Worm (Caenorhabditis elegans) whole organism, young adult: Measurements from ENCODE around the gene T04A8.7.

Experiments used
- B0019.2 ChIP-seq: fragments of 200-800 bp; sonication (Bioruptor generic); conservative IDR thresholded peaks from 2 replicates; pipeline ENCODE4 v1.3.6; 2022; ENCODE audit warnings: missing genetic modification reagents, missing genetic modification characterization, missing compliant biosample characterization
- B0035.1 ChIP-seq: sonication (generic microtip); optimal IDR thresholded peaks from 2 replicates; lab custom pipeline; 2016; ENCODE audit warnings: missing genetic modification characterization, mild to moderate bottlenecking, missing compliant biosample characterization, missing genotype, missing genetic modification reagents
- F10E7.11 ChIP-seq: sonication (generic microtip); optimal IDR thresholded peaks from 2 replicates; lab custom pipeline; 2017; ENCODE audit warnings: mild to moderate bottlenecking, missing genetic modification characterization, moderate library complexity, missing compliant biosample characterization
- F23B12.7 ChIP-seq: sonication (generic microtip); optimal IDR thresholded peaks from 2 replicates; lab custom pipeline; 2017; ENCODE audit warnings: missing genetic modification characterization, mild to moderate bottlenecking, missing compliant biosample characterization, antibody characterized with exemption, moderate library complexity; ENCODE audit not compliant: insufficient read depth
- F33H1.4 ChIP-seq: fragments of 200-800 bp; sonication (Bioruptor generic); IDR thresholded peaks from 2 replicates; pipeline ENCODE4 v1.3.6; 2022; ENCODE audit warnings: missing genetic modification reagents, missing genetic modification characterization, missing compliant biosample characterization
- F37B4.10 ChIP-seq: fragments of 200-800 bp; sonication (Bioruptor generic); IDR thresholded peaks from 2 replicates; pipeline ENCODE4 v1.3.6; 2022; ENCODE audit warnings: missing genetic modification characterization, missing compliant biosample characterization
- F57A8.1 ChIP-seq: fragments of 200-800 bp; sonication (Bioruptor generic); optimal IDR thresholded peaks from 2 replicates; lab custom pipeline; 2018; ENCODE audit warnings: mild to moderate bottlenecking, missing genetic modification characterization, moderate library complexity, missing compliant biosample characterization
- K12H6.12 ChIP-seq: fragments of 200-800 bp; sonication (Bioruptor generic); optimal IDR thresholded peaks from 2 replicates; lab custom pipeline; 2018; ENCODE audit warnings: mild to moderate bottlenecking, missing genetic modification characterization, missing compliant biosample characterization
- T07F8.4 ChIP-seq: sonication (generic microtip); optimal IDR thresholded peaks from 2 replicates; lab custom pipeline; 2016; ENCODE audit warnings: mild to moderate bottlenecking, missing genetic modification characterization, moderate library complexity, missing compliant biosample characterization
- T26A5.8 ChIP-seq: sonication (generic microtip); optimal IDR thresholded peaks from 2 replicates; lab custom pipeline; 2016; ENCODE audit warnings: missing genetic modification characterization, missing compliant biosample characterization
- Y56A3A.18 ChIP-seq: fragments of 200-800 bp; sonication (Bioruptor generic); IDR thresholded peaks from 2 replicates; pipeline ENCODE4 v1.3.6; 2022; ENCODE audit warnings: missing genetic modification reagents, missing genetic modification characterization, missing compliant biosample characterization
- Y95B8A.8 ChIP-seq: fragments of 200-800 bp; sonication (Bioruptor generic); IDR thresholded peaks from 2 replicates; pipeline ENCODE4 v1.3.6; 2022; ENCODE audit warnings: missing genetic modification reagents, missing genetic modification characterization, missing compliant biosample characterization
- ama-1 ChIP-seq, 3 experiments: fragments of 150-350 bp in 1 of 3; sonication (generic microtip) in 2 of 3; optimal IDR thresholded peaks; 2 replicates each; lab custom pipeline; 2014 to 2018; ENCODE audit warnings: missing biosample characterization in 2 of 3, missing genetic modification characterization in 2 of 3, missing genetic modification reagents in 2 of 3
- athp-1 ChIP-seq: sonication (generic microtip); optimal IDR thresholded peaks from 2 replicates; lab custom pipeline; 2017; ENCODE audit warnings: mild to moderate bottlenecking, missing genetic modification characterization, missing compliant biosample characterization
- attf-3 ChIP-seq: fragments of 200-800 bp; sonication (Bioruptor generic); conservative IDR thresholded peaks from 2 replicates; pipeline ENCODE4 v1.3.6; 2022; ENCODE audit warnings: missing genetic modification reagents, missing genetic modification characterization, missing compliant biosample characterization
- attf-5 ChIP-seq: fragments of 200-800 bp; sonication (Bioruptor generic); optimal IDR thresholded peaks from 2 replicates; lab custom pipeline; 2018; ENCODE audit warnings: mild to moderate bottlenecking, missing genetic modification characterization, missing compliant biosample characterization
- ceh-100 ChIP-seq: fragments of 200-800 bp; sonication (Bioruptor generic); IDR thresholded peaks from 2 replicates; pipeline ENCODE4 v1.3.6; 2022; ENCODE audit warnings: missing genetic modification reagents, missing genetic modification characterization, missing compliant biosample characterization
- ceh-40 ChIP-seq: fragments of 200-800 bp; sonication (Bioruptor generic); IDR thresholded peaks from 2 replicates; pipeline ENCODE4 v1.3.6; 2022; ENCODE audit warnings: missing genetic modification characterization, missing compliant biosample characterization
- ceh-79 ChIP-seq: sonication (generic microtip); optimal IDR thresholded peaks from 2 replicates; lab custom pipeline; 2017; ENCODE audit warnings: mild to moderate bottlenecking, missing genetic modification characterization, missing compliant biosample characterization
- dpl-1 ChIP-seq: fragments of 150-350 bp; optimal IDR thresholded peaks from 2 replicates; lab custom pipeline; 2014; ENCODE audit warnings: missing biosample characterization, missing genetic modification reagents, missing genetic modification characterization
- egl-44 ChIP-seq: fragments of 200-800 bp; sonication (Bioruptor generic); IDR thresholded peaks from 2 replicates; pipeline ENCODE4 v1.3.6; 2022; ENCODE audit warnings: missing genetic modification reagents, missing genetic modification characterization, missing compliant biosample characterization
- ekl-4 ChIP-seq: fragments of 200-800 bp; sonication (Bioruptor generic); IDR thresholded peaks from 2 replicates; pipeline ENCODE4 v1.3.6; 2022; ENCODE audit warnings: missing genetic modification reagents, missing genetic modification characterization, missing compliant biosample characterization
- ets-4 ChIP-seq: fragments of 200-800 bp; sonication (Bioruptor generic); optimal IDR thresholded peaks from 2 replicates; lab custom pipeline; 2018; ENCODE audit warnings: mild to moderate bottlenecking, missing genetic modification characterization, missing compliant biosample characterization
- fkh-3 ChIP-seq: sonication (generic microtip); optimal IDR thresholded peaks from 2 replicates; lab custom pipeline; 2016; ENCODE audit warnings: mild to moderate bottlenecking, missing genetic modification characterization, missing compliant biosample characterization
- gei-17 ChIP-seq: fragments of 200-800 bp; sonication (Bioruptor generic); optimal IDR thresholded peaks from 2 replicates; lab custom pipeline; 2018; ENCODE audit warnings: mild to moderate bottlenecking, missing genetic modification characterization, missing compliant biosample characterization
- him-1 ChIP-seq: sonication (generic microtip); optimal IDR thresholded peaks from 2 replicates; lab custom pipeline; 2016; ENCODE audit warnings: missing genotype, missing genetic modification reagents, missing genetic modification characterization, missing compliant biosample characterization
- hmg-20 ChIP-seq: fragments of 200-800 bp; sonication (Bioruptor generic); IDR thresholded peaks from 2 replicates; pipeline ENCODE4 v1.3.6; 2022; ENCODE audit warnings: missing genetic modification reagents, missing genetic modification characterization, missing compliant biosample characterization
- hrde-1 ChIP-seq: sonication (generic microtip); optimal IDR thresholded peaks from 2 replicates; lab custom pipeline; 2016; ENCODE audit warnings: missing genetic modification characterization, mild to moderate bottlenecking, missing compliant biosample characterization, moderate library complexity, missing genotype, missing genetic modification reagents, borderline replicate concordance
- let-526 ChIP-seq: fragments of 200-800 bp; sonication (Bioruptor generic); IDR thresholded peaks from 2 replicates; pipeline ENCODE4 v1.3.6; 2022; ENCODE audit warnings: missing genetic modification reagents, missing genetic modification characterization, missing compliant biosample characterization
- lin-26 ChIP-seq: fragments of 200-800 bp; sonication (Bioruptor generic); IDR thresholded peaks from 2 replicates; pipeline ENCODE4 v1.3.6; 2022; ENCODE audit warnings: missing genetic modification reagents, missing genetic modification characterization, missing compliant biosample characterization
- lir-1 ChIP-seq: fragments of 200-800 bp; sonication (Bioruptor generic); conservative IDR thresholded peaks from 2 replicates; pipeline ENCODE4 v1.3.6; 2022; ENCODE audit warnings: missing genetic modification reagents, missing genetic modification characterization, missing compliant biosample characterization
- madf-8 ChIP-seq: fragments of 200-800 bp; sonication (Bioruptor generic); conservative IDR thresholded peaks from 2 replicates; pipeline ENCODE4 v1.3.6; 2022; ENCODE audit warnings: missing genetic modification reagents, missing genetic modification characterization, missing compliant biosample characterization
- mxl-1 ChIP-seq: sonication (generic microtip); optimal IDR thresholded peaks from 2 replicates; lab custom pipeline; 2016; ENCODE audit warnings: missing genetic modification characterization, missing compliant biosample characterization
- nfyb-1 ChIP-seq: fragments of 200-800 bp; sonication (Bioruptor generic); IDR thresholded peaks from 2 replicates; pipeline ENCODE4 v1.3.6; 2022; ENCODE audit warnings: missing genetic modification reagents, missing genetic modification characterization, missing compliant biosample characterization
- pha-4 ChIP-seq: fragments of 150-350 bp; sonication (generic microtip); optimal IDR thresholded peaks from 2 replicates; lab custom pipeline; 2014; ENCODE audit warnings: missing biosample characterization, missing genetic modification reagents, missing genetic modification characterization
- rcor-1 ChIP-seq: fragments of 200-800 bp; sonication (Bioruptor generic); IDR thresholded peaks from 2 replicates; pipeline ENCODE4 v1.3.6; 2022; ENCODE audit warnings: missing genetic modification reagents, missing genetic modification characterization, missing compliant biosample characterization
- rpc-1 ChIP-seq, 2 experiments: fragments of 150-350 bp in 1 of 2; sonication (generic microtip) in 1 of 2; optimal IDR thresholded peaks; 2 replicates each; lab custom pipeline; 2014 to 2018; ENCODE audit warnings: missing biosample characterization in 1 of 2, missing genetic modification characterization in 1 of 2, missing genetic modification reagents in 1 of 2, missing genotype in 1 of 2
- sdz-38 ChIP-seq: sonication (generic microtip); optimal IDR thresholded peaks from 2 replicates; lab custom pipeline; 2016; ENCODE audit warnings: missing genotype, missing genetic modification characterization, missing compliant biosample characterization
- sea-2 ChIP-seq: fragments of 200-800 bp; sonication (Bioruptor generic); IDR thresholded peaks from 2 replicates; pipeline ENCODE4 v1.3.6; 2022; ENCODE audit warnings: missing genetic modification characterization, missing compliant biosample characterization
- snpc-1.1 ChIP-seq: sonication (generic microtip); optimal IDR thresholded peaks from 2 replicates; lab custom pipeline; 2017; ENCODE audit warnings: missing genetic modification characterization, mild to moderate bottlenecking, missing compliant biosample characterization, antibody characterized with exemption, moderate library complexity, missing genotype, missing genetic modification reagents; ENCODE audit not compliant: insufficient read depth
- sptf-2 ChIP-seq: fragments of 200-800 bp; sonication (Bioruptor generic); optimal IDR thresholded peaks from 2 replicates; lab custom pipeline; 2018; ENCODE audit warnings: mild to moderate bottlenecking, missing genetic modification characterization, missing compliant biosample characterization
- tbp1 ChIP-seq: fragments of 200-800 bp; sonication (Bioruptor generic); optimal IDR thresholded peaks from 2 replicates; lab custom pipeline; 2018; ENCODE audit warnings: mild to moderate bottlenecking, missing genetic modification characterization, missing compliant biosample characterization
- tbx-9 ChIP-seq: sonication (generic microtip); optimal IDR thresholded peaks from 2 replicates; lab custom pipeline; 2016; ENCODE audit warnings: borderline replicate concordance, missing genetic modification characterization, inconsistent platforms, missing compliant biosample characterization
- tlf-1 ChIP-seq: fragments of 200-800 bp; sonication (Bioruptor generic); optimal IDR thresholded peaks from 2 replicates; lab custom pipeline; 2018; ENCODE audit warnings: mild to moderate bottlenecking, missing genetic modification characterization, missing compliant biosample characterization
- xnd-1 ChIP-seq: sonication (generic microtip); optimal IDR thresholded peaks from 2 replicates; lab custom pipeline; 2016; ENCODE audit warnings: missing genotype, missing genetic modification reagents, missing genetic modification characterization, missing compliant biosample characterization
- zfh-2 ChIP-seq: fragments of 200-800 bp; sonication (Bioruptor generic); conservative IDR thresholded peaks from 2 replicates; pipeline ENCODE4 v1.3.6; 2022; ENCODE audit warnings: missing genetic modification reagents, missing genetic modification characterization, missing compliant biosample characterization
- ztf-26 ChIP-seq: sonication (generic microtip); optimal IDR thresholded peaks from 2 replicates; lab custom pipeline; 2017; ENCODE audit warnings: missing genetic modification characterization, missing compliant biosample characterization

T04A8.7 gene

DNA sequence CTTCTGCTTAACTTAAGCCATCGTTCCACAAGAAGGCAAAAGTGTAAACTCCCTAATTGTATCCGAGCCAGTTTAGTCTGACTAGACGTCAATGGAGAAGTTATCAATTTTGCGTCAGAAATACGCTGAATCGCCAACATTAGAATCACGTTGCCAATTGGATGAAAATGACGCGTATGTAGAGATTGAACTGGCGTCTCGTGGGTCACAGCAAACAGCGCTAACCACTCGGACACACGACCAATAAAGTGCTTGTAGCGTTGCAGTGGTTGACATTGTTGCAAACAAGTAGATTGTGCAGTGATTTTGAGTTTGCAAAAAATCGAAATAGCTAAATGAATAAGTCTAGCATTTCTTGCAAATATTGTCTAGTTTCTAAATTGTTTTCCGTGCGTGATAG is 5.6 kb upstream of the T04A8.7 start (continued):
- TF ChIP-seq sdz-38 (tag; lab: Kevin White, UChicago), result no peak
- peak; percentile 86 for TF ChIP-seq hrde-1 (tag; lab: Kevin White, UChicago)
- TF ChIP-seq B0019.2, result peak; percentile 62; the same call in 1 of the 2 replicates
- no peak for TF ChIP-seq dpl-1 (GFP tag; lab: Kevin White, UChicago)
- peak; percentile 92 for TF ChIP-seq mxl-1 (tag; lab: Kevin White, UChicago)
- peak; percentile 4 for TF ChIP-seq ztf-26 (tag; lab: Kevin White, UChicago)
- peak; percentile 97 for TF ChIP-seq lin-26
- peak; percentile 26 for TF ChIP-seq xnd-1 (tag; lab: Kevin White, UChicago)
- peak; percentile 87 for TF ChIP-seq T07F8.4 (tag; lab: Kevin White, UChicago)
- peak; percentile 98 for TF ChIP-seq tbp1 (GFP tag; lab: Kevin White, UChicago)
- TF ChIP-seq tbx-9, result peak; percentile 45
- peak; percentile 87 for TF ChIP-seq sptf-2
- 0 out of 2 replicates have a peak, but pooled peaks have one; percentile 71 for TF ChIP-seq F37B4.10 (GFP tag; lab: Robert Waterston, UW)
- peak; percentile 79 for TF ChIP-seq egl-44 (GFP tag; lab: Robert Waterston, UW)
- TF ChIP-seq rpc-1 (optimal IDR thresholded peaks at IDR 0.05; lab: Kevin White, UChicago), result peak; percentile 91
- TF ChIP-seq rpc-1 (tag; optimal IDR thresholded peaks at IDR 0.05; lab: Kevin White, UChicago), result peak; percentile 100
- TF ChIP-seq attf-3 (GFP tag; lab: Robert Waterston, UW), result 0 out of 2 replicates have a peak, but pooled peaks have one; percentile 26
- TF ChIP-seq snpc-1.1 (tag; lab: Kevin White, UChicago), result peak; percentile 69
- peak; percentile 91 for TF ChIP-seq nfyb-1
- 0 out of 2 replicates have a peak, but pooled peaks have one; percentile 45 for TF ChIP-seq Y56A3A.18 (GFP tag; lab: Robert Waterston, UW)
- TF ChIP-seq ceh-100 (GFP tag; lab: Robert Waterston, UW), result 0 out of 2 replicates have a peak, but pooled peaks have one; percentile 28
- peak; percentile 57 for TF ChIP-seq F33H1.4
- TF ChIP-seq Y95B8A.8, result 0 out of 2 replicates have a peak, but pooled peaks have one; percentile 63
- peak; percentile 79 for TF ChIP-seq T26A5.8 (tag; lab: Kevin White, UChicago)
- peak; percentile 64 for TF ChIP-seq ceh-79 (tag; lab: Kevin White, UChicago)
- TF ChIP-seq tlf-1 (GFP tag; lab: Kevin White, UChicago), result peak; percentile 71
- TF ChIP-seq attf-5 (GFP tag; lab: Kevin White, UChicago), result peak; percentile 81
- TF ChIP-seq hmg-20 (GFP tag; lab: Robert Waterston, UW), result 0 out of 2 replicates have a peak, but pooled peaks have one; percentile 59
- peak; percentile 77 for TF ChIP-seq ets-4
- no peak; the same call in 1 of the 2 replicates for TF ChIP-seq lir-1 (GFP tag; lab: Robert Waterston, UW)
- peak; percentile 94 for TF ChIP-seq athp-1
- TF ChIP-seq sea-2 (GFP tag; lab: Robert Waterston, UW), result no peak
- TF ChIP-seq ceh-40 (GFP tag; lab: Robert Waterston, UW), result peak; percentile 76; the same call in 1 of the 2 replicates
- TF ChIP-seq K12H6.12 (tag; lab: Kevin White, UChicago), result peak; percentile 61
- peak; percentile 23; the same call in 1 of the 2 replicates for TF ChIP-seq rcor-1
- peak; percentile 81 for TF ChIP-seq ekl-4
- peak; percentile 29 for TF ChIP-seq gei-17 (GFP tag; lab: Kevin White, UChicago)
- peak; percentile 74 for TF ChIP-seq F57A8.1
- TF ChIP-seq him-1, result peak; percentile 88
- peak; percentile 47 for TF ChIP-seq pha-4
- TF ChIP-seq let-526 (GFP tag; lab: Robert Waterston, UW), result peak; percentile 74; the same call in 1 of the 2 replicates
- peak; percentile 17 for TF ChIP-seq B0035.1
- no peak for TF ChIP-seq ama-1 (optimal IDR thresholded peaks at IDR 0.05; lab: Kevin White, UChicago)
- peak; percentile 87 to 95 for TF ChIP-seq ama-1 (GFP tag; optimal IDR thresholded peaks at IDR 0.05; lab: Kevin White, UChicago)
- peak; percentile 82 for TF ChIP-seq F23B12.7 (tag; lab: Kevin White, UChicago)
- no peak for TF ChIP-seq zfh-2 (GFP tag; lab: Robert Waterston, UW)
- TF ChIP-seq fkh-3, result no peak
- peak; percentile 41; the same call in 1 of the 2 replicates for TF ChIP-seq madf-8 (GFP tag; lab: Robert Waterston, UW)
- peak; percentile 62 for TF ChIP-seq F10E7.11 (tag; lab: Kevin White, UChicago)
